Worm (Caenorhabditis elegans) whole organism, young adult: Measurements from ENCODE around the gene tbp-1.
A peak's percentile ranks its signal among the peaks of the same experiment; 100 is the strongest.

Source experiments
- B0019.2 ChIP-seq: fragments of 200-800 bp; sonication (Bioruptor generic); conservative IDR thresholded peaks from 2 replicates; pipeline ENCODE4 v1.3.6; 2022; ENCODE audit warnings: missing genetic modification reagents, missing genetic modification characterization, missing compliant biosample characterization
- B0035.1 ChIP-seq: sonication (generic microtip); optimal IDR thresholded peaks from 2 replicates; lab custom pipeline; 2016; ENCODE audit warnings: missing genetic modification characterization, mild to moderate bottlenecking, missing compliant biosample characterization, missing genotype, missing genetic modification reagents
- B0261.1 ChIP-seq: sonication (generic microtip); optimal IDR thresholded peaks from 2 replicates; lab custom pipeline; 2016; ENCODE audit warnings: mild to moderate bottlenecking, missing genetic modification characterization, moderate library complexity, missing compliant biosample characterization
- F37B4.10 ChIP-seq: fragments of 200-800 bp; sonication (Bioruptor generic); IDR thresholded peaks from 2 replicates; pipeline ENCODE4 v1.3.6; 2022; ENCODE audit warnings: missing genetic modification characterization, missing compliant biosample characterization
- F52B5.7 ChIP-seq: sonication (generic microtip); optimal IDR thresholded peaks from 2 replicates; lab custom pipeline; 2016; ENCODE audit warnings: mild to moderate bottlenecking, missing genetic modification characterization, missing compliant biosample characterization
- F57A8.1 ChIP-seq: fragments of 200-800 bp; sonication (Bioruptor generic); optimal IDR thresholded peaks from 2 replicates; lab custom pipeline; 2018; ENCODE audit warnings: mild to moderate bottlenecking, missing genetic modification characterization, moderate library complexity, missing compliant biosample characterization
- F57C9.4 ChIP-seq: sonication (generic microtip); optimal IDR thresholded peaks from 2 replicates; lab custom pipeline; 2017; ENCODE audit warnings: mild to moderate bottlenecking, missing genetic modification characterization, missing compliant biosample characterization
- Y53G8AR.9 ChIP-seq: fragments of 200-800 bp; sonication (Bioruptor generic); conservative IDR thresholded peaks from 2 replicates; pipeline ENCODE4 v1.3.6; 2022; ENCODE audit warnings: missing genetic modification reagents, missing genetic modification characterization, missing compliant biosample characterization
- Y79H2A.3 ChIP-seq: fragments of 200-800 bp; sonication (Bioruptor generic); conservative IDR thresholded peaks from 2 replicates; pipeline ENCODE4 v1.3.6; 2022; ENCODE audit warnings: missing genetic modification reagents, missing genetic modification characterization, missing compliant biosample characterization
- ama-1 ChIP-seq, 3 experiments: fragments of 150-350 bp in 1 of 3; sonication (generic microtip) in 2 of 3; optimal IDR thresholded peaks; 2 replicates each; lab custom pipeline; 2014 to 2018; ENCODE audit warnings: missing biosample characterization in 2 of 3, missing genetic modification characterization in 2 of 3, missing genetic modification reagents in 2 of 3
- aptf-2 ChIP-seq: fragments of 200-800 bp; sonication (Bioruptor generic); conservative IDR thresholded peaks from 2 replicates; pipeline ENCODE4 v1.3.6; 2022; ENCODE audit warnings: missing genetic modification reagents, missing genetic modification characterization, missing compliant biosample characterization
- atf-7 ChIP-seq: sonication (generic microtip); optimal IDR thresholded peaks from 2 replicates; lab custom pipeline; 2017; ENCODE audit warnings: mild to moderate bottlenecking, missing genetic modification characterization, missing compliant biosample characterization
- attf-6 ChIP-seq: fragments of 200-800 bp; sonication (Bioruptor generic); IDR thresholded peaks from 2 replicates; pipeline ENCODE4 v1.3.6; 2022; ENCODE audit warnings: missing genetic modification reagents, missing genetic modification characterization, missing compliant biosample characterization
- bed-1 ChIP-seq: fragments of 200-800 bp; sonication (Bioruptor generic); IDR thresholded peaks from 2 replicates; pipeline ENCODE4 v1.3.6; 2022; ENCODE audit warnings: missing genetic modification reagents, missing genetic modification characterization, missing compliant biosample characterization
- ccch-3 ChIP-seq: fragments of 200-800 bp; sonication (Bioruptor generic); optimal IDR thresholded peaks from 2 replicates; lab custom pipeline; 2018; ENCODE audit warnings: mild to moderate bottlenecking, missing genetic modification characterization, missing compliant biosample characterization
- ceh-58 ChIP-seq: fragments of 200-800 bp; sonication (Bioruptor generic); IDR thresholded peaks from 2 replicates; pipeline ENCODE4 v1.3.6; 2022; ENCODE audit warnings: missing genetic modification characterization, missing compliant biosample characterization
- ceh-91 ChIP-seq: fragments of 200-800 bp; sonication (Bioruptor generic); IDR thresholded peaks from 2 replicates; pipeline ENCODE4 v1.3.6; 2022; ENCODE audit warnings: missing genetic modification reagents, missing genetic modification characterization, missing compliant biosample characterization
- die-1 ChIP-seq: sonication (generic microtip); optimal IDR thresholded peaks from 2 replicates; lab custom pipeline; 2016; ENCODE audit warnings: missing genotype, mild to moderate bottlenecking, missing genetic modification characterization, missing compliant biosample characterization
- dox-1 ChIP-seq: fragments of 200-800 bp; sonication (Bioruptor generic); IDR thresholded peaks from 2 replicates; pipeline ENCODE4 v1.3.6; 2022; ENCODE audit warnings: missing genetic modification reagents, missing genetic modification characterization, missing compliant biosample characterization
- efl-1 ChIP-seq: fragments of 150-350 bp; optimal IDR thresholded peaks from 2 replicates; lab custom pipeline; 2014; ENCODE audit warnings: missing biosample characterization, missing genetic modification reagents, missing genetic modification characterization
- ets-4 ChIP-seq: fragments of 200-800 bp; sonication (Bioruptor generic); optimal IDR thresholded peaks from 2 replicates; lab custom pipeline; 2018; ENCODE audit warnings: mild to moderate bottlenecking, missing genetic modification characterization, missing compliant biosample characterization
- him-1 ChIP-seq: sonication (generic microtip); optimal IDR thresholded peaks from 2 replicates; lab custom pipeline; 2016; ENCODE audit warnings: missing genotype, missing genetic modification reagents, missing genetic modification characterization, missing compliant biosample characterization
- hlh-26 ChIP-seq: fragments of 200-800 bp; sonication (Bioruptor generic); conservative IDR thresholded peaks from 2 replicates; pipeline ENCODE4 v1.3.6; 2022; ENCODE audit warnings: missing genetic modification reagents, missing genetic modification characterization, missing compliant biosample characterization
- hmg-1.2 ChIP-seq: fragments of 200-800 bp; sonication (Bioruptor generic); IDR thresholded peaks from 2 replicates; pipeline ENCODE4 v1.3.6; 2022; ENCODE audit warnings: missing genetic modification reagents, missing genetic modification characterization, missing compliant biosample characterization
- hmg-20 ChIP-seq: fragments of 200-800 bp; sonication (Bioruptor generic); IDR thresholded peaks from 2 replicates; pipeline ENCODE4 v1.3.6; 2022; ENCODE audit warnings: missing genetic modification reagents, missing genetic modification characterization, missing compliant biosample characterization
- let-607 ChIP-seq, 2 experiments: fragments of 200-800 bp in 1 of 2; sonication (Bioruptor generic) in 1 of 2; sonication (generic microtip) in 1 of 2; optimal IDR thresholded peaks; 2 replicates each; lab custom pipeline; 2016 to 2018; ENCODE audit warnings: mild to moderate bottlenecking in 2 of 2, missing compliant biosample characterization in 2 of 2, missing genetic modification characterization in 2 of 2, moderate library complexity in 2 of 2, missing genotype in 1 of 2
- lin-40 ChIP-seq: sonication (generic microtip); optimal IDR thresholded peaks from 2 replicates; lab custom pipeline; 2016; ENCODE audit warnings: missing genetic modification characterization, mild to moderate bottlenecking, missing compliant biosample characterization, missing genotype, missing genetic modification reagents
- lir-1 ChIP-seq: fragments of 200-800 bp; sonication (Bioruptor generic); conservative IDR thresholded peaks from 2 replicates; pipeline ENCODE4 v1.3.6; 2022; ENCODE audit warnings: missing genetic modification reagents, missing genetic modification characterization, missing compliant biosample characterization
- madf-6 ChIP-seq: fragments of 200-800 bp; sonication (Bioruptor generic); IDR thresholded peaks from 2 replicates; pipeline ENCODE4 v1.3.6; 2022; ENCODE audit warnings: missing genetic modification reagents, missing genetic modification characterization, missing compliant biosample characterization
- madf-8 ChIP-seq: fragments of 200-800 bp; sonication (Bioruptor generic); conservative IDR thresholded peaks from 2 replicates; pipeline ENCODE4 v1.3.6; 2022; ENCODE audit warnings: missing genetic modification reagents, missing genetic modification characterization, missing compliant biosample characterization
- mel-28 ChIP-seq: sonication (generic microtip); optimal IDR thresholded peaks from 2 replicates; lab custom pipeline; 2016; ENCODE audit warnings: borderline replicate concordance, mild to moderate bottlenecking, missing genetic modification characterization, missing compliant biosample characterization
- mxl-1 ChIP-seq: sonication (generic microtip); optimal IDR thresholded peaks from 2 replicates; lab custom pipeline; 2016; ENCODE audit warnings: missing genetic modification characterization, missing compliant biosample characterization
- nfya-2 ChIP-seq: fragments of 200-800 bp; sonication (Bioruptor generic); IDR thresholded peaks from 2 replicates; pipeline ENCODE4 v1.3.6; 2022; ENCODE audit warnings: missing genetic modification reagents, missing genetic modification characterization, missing compliant biosample characterization
- nhr-80 ChIP-seq: sonication (generic microtip); optimal IDR thresholded peaks from 2 replicates; lab custom pipeline; 2016; ENCODE audit warnings: missing genetic modification characterization, missing compliant biosample characterization
- nhr-90 ChIP-seq: sonication (generic microtip); optimal IDR thresholded peaks from 2 replicates; lab custom pipeline; 2016; ENCODE audit warnings: missing genotype, mild to moderate bottlenecking, missing genetic modification characterization, missing compliant biosample characterization
- pbrm-1 ChIP-seq: fragments of 200-800 bp; sonication (Bioruptor generic); IDR thresholded peaks from 2 replicates; pipeline ENCODE4 v1.3.6; 2022; ENCODE audit warnings: missing genetic modification reagents, missing genetic modification characterization, missing compliant biosample characterization
- repo-1 ChIP-seq: sonication (generic microtip); optimal IDR thresholded peaks from 2 replicates; lab custom pipeline; 2017; ENCODE audit warnings: mild to moderate bottlenecking, missing genetic modification characterization, missing compliant biosample characterization
- sdz-38 ChIP-seq: sonication (generic microtip); optimal IDR thresholded peaks from 2 replicates; lab custom pipeline; 2016; ENCODE audit warnings: missing genotype, missing genetic modification characterization, missing compliant biosample characterization
- snpc-3.4 ChIP-seq: sonication (generic microtip); optimal IDR thresholded peaks from 2 replicates; lab custom pipeline; 2017; ENCODE audit warnings: missing genetic modification characterization, mild to moderate bottlenecking, missing compliant biosample characterization, antibody characterized with exemption, moderate library complexity, missing genotype, missing genetic modification reagents
- snpc-4 ChIP-seq, 5 experiments: fragments of 150-350 bp in 1 of 5; sonication (generic microtip) in 4 of 5; optimal IDR thresholded peaks; 2 replicates each; lab custom pipeline; 2014 to 2018; ENCODE audit warnings: missing genetic modification characterization in 5 of 5, missing biosample characterization in 3 of 5, antibody characterized with exemption in 2 of 5, mild to moderate bottlenecking in 2 of 5, missing compliant biosample characterization in 2 of 5, missing genotype in 2 of 5, moderate library complexity in 2 of 5, missing genetic modification reagents in 1 of 5
- tbx-9 ChIP-seq: sonication (generic microtip); optimal IDR thresholded peaks from 2 replicates; lab custom pipeline; 2016; ENCODE audit warnings: borderline replicate concordance, missing genetic modification characterization, inconsistent platforms, missing compliant biosample characterization
- xnd-1 ChIP-seq: sonication (generic microtip); optimal IDR thresholded peaks from 2 replicates; lab custom pipeline; 2016; ENCODE audit warnings: missing genotype, missing genetic modification reagents, missing genetic modification characterization, missing compliant biosample characterization
- zfh-2 ChIP-seq: fragments of 200-800 bp; sonication (Bioruptor generic); conservative IDR thresholded peaks from 2 replicates; pipeline ENCODE4 v1.3.6; 2022; ENCODE audit warnings: missing genetic modification reagents, missing genetic modification characterization, missing compliant biosample characterization
- zim-3 ChIP-seq: sonication (generic microtip); optimal IDR thresholded peaks from 2 replicates; lab custom pipeline; 2017; ENCODE audit warnings: mild to moderate bottlenecking, missing genetic modification characterization, moderate library complexity, missing compliant biosample characterization
- ztf-18 ChIP-seq: sonication (generic microtip); optimal IDR thresholded peaks from 2 replicates; lab custom pipeline; 2016; ENCODE audit warnings: missing genotype, mild to moderate bottlenecking, missing genetic modification characterization, missing compliant biosample characterization
- ztf-22 ChIP-seq: fragments of 200-800 bp; sonication (Bioruptor generic); optimal IDR thresholded peaks from 2 replicates; lab custom pipeline; 2018; ENCODE audit warnings: mild to moderate bottlenecking, missing genetic modification characterization, moderate library complexity, missing compliant biosample characterization
- ztf-26 ChIP-seq: sonication (generic microtip); optimal IDR thresholded peaks from 2 replicates; lab custom pipeline; 2017; ENCODE audit warnings: missing genetic modification characterization, missing compliant biosample characterization
- ztf-28 ChIP-seq: fragments of 200-800 bp; sonication (Bioruptor generic); IDR thresholded peaks from 2 replicates; pipeline ENCODE4 v1.3.6; 2022; ENCODE audit warnings: missing genetic modification reagents, missing genetic modification characterization, missing compliant biosample characterization

Gene tbp-1

ce11 chrIII:7336214-7336613 lies 47.6 kb upstream of the tbp-1 start, which contains the start of gene gsp-2 (continued):
- TF ChIP-seq repo-1 (tag; lab: Kevin White, UChicago) (no peak), bed-1 (GFP tag; lab: Robert Waterston, UW) (no peak), lin-40 (tag; lab: Kevin White, UChicago) (peak; percentile 6), zfh-2 (peak; percentile 61; the same call in 1 of the 2 replicates), hlh-26 (GFP tag; lab: Robert Waterston, UW) (no peak), xnd-1 (tag; lab: Kevin White, UChicago) (no peak), lir-1 (GFP tag; lab: Robert Waterston, UW) (peak; percentile 62; the same call in 1 of the 2 replicates), F57C9.4 (tag; lab: Kevin White, UChicago) (no peak), Y79H2A.3 (GFP tag; lab: Robert Waterston, UW) (no peak), F37B4.10 (GFP tag; lab: Robert Waterston, UW) (no peak), snpc-4 (GFP tag; optimal IDR thresholded peaks at IDR 0.05; lab: Kevin White, UChicago) (no peak), snpc-4 (tag; optimal IDR thresholded peaks at IDR 0.05; lab: Kevin White, UChicago) (peak in 3 of 4 experiments; percentile 10 to 45 (median 35)), F52B5.7 (tag; lab: Kevin White, UChicago) (no peak), ets-4 (GFP tag; lab: Kevin White, UChicago) (no peak), aptf-2 (GFP tag; lab: Robert Waterston, UW) (no peak), pbrm-1 (GFP tag; lab: Robert Waterston, UW) (no peak; the same call in 1 of the 2 replicates), ceh-58 (GFP tag; lab: Robert Waterston, UW) (no peak), let-607 (tag; optimal IDR thresholded peaks at IDR 0.05; lab: Kevin White, UChicago) (peak; percentile 59 to 76), B0019.2 (GFP tag; lab: Robert Waterston, UW) (no peak), ccch-3 (no peak), B0035.1 (tag; lab: Kevin White, UChicago) (no peak), ztf-18 (tag; lab: Kevin White, UChicago) (peak; percentile 47), die-1 (tag; lab: Kevin White, UChicago) (no peak), B0261.1 (tag; lab: Kevin White, UChicago) (no peak), snpc-3.4 (tag; lab: Kevin White, UChicago) (peak; percentile 43), tbx-9 (no peak), him-1 (tag; lab: Kevin White, UChicago) (no peak), ztf-26 (tag; lab: Kevin White, UChicago) (no peak), hmg-1.2 (peak; percentile 47; the same call in 1 of the 2 replicates), nfya-2 (GFP tag; lab: Robert Waterston, UW) (no peak), nhr-90 (tag; lab: Kevin White, UChicago) (peak; percentile 25), mel-28 (tag; lab: Kevin White, UChicago) (no peak), ama-1 (optimal IDR thresholded peaks at IDR 0.05; lab: Kevin White, UChicago) (no peak), ama-1 (GFP tag; optimal IDR thresholded peaks at IDR 0.05; lab: Kevin White, UChicago) (no peak), dox-1 (GFP tag; lab: Robert Waterston, UW) (peak; percentile 87), hmg-20 (no peak), atf-7 (tag; lab: Kevin White, UChicago) (peak; percentile 51), ztf-22 (no peak), ztf-28 (GFP tag; lab: Robert Waterston, UW) (no peak), ceh-91 (GFP tag; lab: Robert Waterston, UW) (peak; percentile 36; the same call in 1 of the 2 replicates), madf-8 (GFP tag; lab: Robert Waterston, UW) (0 out of 2 replicates have a peak, but pooled peaks have one; percentile 22), mxl-1 (tag; lab: Kevin White, UChicago) (no peak), sdz-38 (tag; lab: Kevin White, UChicago) (no peak), Y53G8AR.9 (GFP tag; lab: Robert Waterston, UW) (0 out of 2 replicates have a peak, but pooled peaks have one; percentile 15), madf-6 (GFP tag; lab: Robert Waterston, UW) (peak; percentile 71; the same call in 1 of the 2 replicates), F57A8.1 (no peak), nhr-80 (tag; lab: Kevin White, UChicago) (peak; percentile 84), zim-3 (no peak), attf-6 (GFP tag; lab: Robert Waterston, UW) (no peak), efl-1 (GFP tag; lab: Kevin White, UChicago) (peak; percentile 67)
- TF ChIP-seq, all 124 proteins: peak for 41
